Worm (Caenorhabditis elegans): Measurements from ENCODE around the gene ZK1290.1.

- TF ChIP-seq cog-1 (tag; optimal IDR thresholded peaks at IDR 0.05) (no peak), T22C8.4 (GFP tag; IDR thresholded peaks at IDR 0.05) (no peak), flt-1 (GFP tag; IDR thresholded peaks at IDR 0.05) (no peak), ztf-23 (GFP tag; IDR thresholded peaks at IDR 0.05) (no peak), ref-1 (GFP tag; conservative IDR thresholded peaks at IDR 0.05) (no peak), ztf-29 (GFP tag; IDR thresholded peaks at IDR 0.05) (no peak), med-1 (GFP tag; optimal IDR thresholded peaks at IDR 0.05; ENCODE audit: insufficient read depth) (no peak), tab-1 (GFP tag; IDR thresholded peaks at IDR 0.05) (no peak), klf-2 (GFP tag; conservative IDR thresholded peaks at IDR 0.05) (no peak)
These were observed 32.7 kb downstream of the ZK1290.1 start for ce11 chrII:7594262-7594661.

Measured in whole organism, midembryonic.